Worm (Caenorhabditis elegans) whole organism, young adult: Measurements from ENCODE around the gene F16B12.6.

Experiments
- B0035.1 ChIP-seq: sonication (generic microtip); optimal IDR thresholded peaks from 2 replicates; lab custom pipeline; 2016; ENCODE audit warnings: missing genetic modification characterization, mild to moderate bottlenecking, missing compliant biosample characterization, missing genotype, missing genetic modification reagents
- C06A6.2 ChIP-seq: fragments of 200-800 bp; sonication (Bioruptor generic); conservative IDR thresholded peaks from 2 replicates; pipeline ENCODE4 v1.3.6; 2022; ENCODE audit warnings: missing genetic modification characterization, missing compliant biosample characterization
- D2030.7 ChIP-seq: fragments of 200-800 bp; sonication (Bioruptor generic); IDR thresholded peaks from 2 replicates; pipeline ENCODE4 v1.3.6; 2022; ENCODE audit warnings: missing genetic modification reagents, missing genetic modification characterization, missing compliant biosample characterization
- F57A8.1 ChIP-seq: fragments of 200-800 bp; sonication (Bioruptor generic); optimal IDR thresholded peaks from 2 replicates; lab custom pipeline; 2018; ENCODE audit warnings: mild to moderate bottlenecking, missing genetic modification characterization, moderate library complexity, missing compliant biosample characterization
- K11D2.4 ChIP-seq: fragments of 200-800 bp; sonication (Bioruptor generic); IDR thresholded peaks from 2 replicates; pipeline ENCODE4 v1.3.6; 2022; ENCODE audit warnings: missing genetic modification reagents, missing genetic modification characterization, missing compliant biosample characterization
- T07F8.4 ChIP-seq: sonication (generic microtip); optimal IDR thresholded peaks from 2 replicates; lab custom pipeline; 2016; ENCODE audit warnings: mild to moderate bottlenecking, missing genetic modification characterization, moderate library complexity, missing compliant biosample characterization
- Y53F4B.3 ChIP-seq: fragments of 200-800 bp; sonication (Bioruptor generic); IDR thresholded peaks from 2 replicates; pipeline ENCODE4 v1.3.6; 2022; ENCODE audit warnings: missing genetic modification reagents, missing genetic modification characterization, missing compliant biosample characterization
- aptf-2 ChIP-seq: fragments of 200-800 bp; sonication (Bioruptor generic); conservative IDR thresholded peaks from 2 replicates; pipeline ENCODE4 v1.3.6; 2022; ENCODE audit warnings: missing genetic modification reagents, missing genetic modification characterization, missing compliant biosample characterization
- aptf-3 ChIP-seq: fragments of 200-800 bp; sonication (Bioruptor generic); IDR thresholded peaks from 2 replicates; pipeline ENCODE4 v1.3.6; 2022; ENCODE audit warnings: missing genetic modification characterization, missing compliant biosample characterization
- atf-7 ChIP-seq: sonication (generic microtip); optimal IDR thresholded peaks from 2 replicates; lab custom pipeline; 2017; ENCODE audit warnings: mild to moderate bottlenecking, missing genetic modification characterization, missing compliant biosample characterization
- bed-1 ChIP-seq: fragments of 200-800 bp; sonication (Bioruptor generic); IDR thresholded peaks from 2 replicates; pipeline ENCODE4 v1.3.6; 2022; ENCODE audit warnings: missing genetic modification reagents, missing genetic modification characterization, missing compliant biosample characterization
- ceh-27 ChIP-seq: fragments of 200-800 bp; sonication (Bioruptor generic); optimal IDR thresholded peaks from 2 replicates; lab custom pipeline; 2018; ENCODE audit warnings: mild to moderate bottlenecking, missing genetic modification characterization, moderate library complexity, missing compliant biosample characterization
- ceh-40 ChIP-seq: fragments of 200-800 bp; sonication (Bioruptor generic); IDR thresholded peaks from 2 replicates; pipeline ENCODE4 v1.3.6; 2022; ENCODE audit warnings: missing genetic modification characterization, missing compliant biosample characterization
- ceh-91 ChIP-seq: fragments of 200-800 bp; sonication (Bioruptor generic); IDR thresholded peaks from 2 replicates; pipeline ENCODE4 v1.3.6; 2022; ENCODE audit warnings: missing genetic modification reagents, missing genetic modification characterization, missing compliant biosample characterization
- die-1 ChIP-seq: sonication (generic microtip); optimal IDR thresholded peaks from 2 replicates; lab custom pipeline; 2016; ENCODE audit warnings: missing genotype, mild to moderate bottlenecking, missing genetic modification characterization, missing compliant biosample characterization
- egl-18 ChIP-seq: fragments of 200-800 bp; sonication (Bioruptor generic); IDR thresholded peaks from 2 replicates; pipeline ENCODE4 v1.3.6; 2022; ENCODE audit warnings: missing genetic modification reagents, missing genetic modification characterization, missing compliant biosample characterization
- egrh-3 ChIP-seq: fragments of 200-800 bp; sonication (Bioruptor generic); IDR thresholded peaks from 2 replicates; pipeline ENCODE4 v1.3.6; 2022; ENCODE audit warnings: missing genetic modification reagents, missing genetic modification characterization, missing compliant biosample characterization
- ets-4 ChIP-seq: fragments of 200-800 bp; sonication (Bioruptor generic); optimal IDR thresholded peaks from 2 replicates; lab custom pipeline; 2018; ENCODE audit warnings: mild to moderate bottlenecking, missing genetic modification characterization, missing compliant biosample characterization
- hrde-1 ChIP-seq: sonication (generic microtip); optimal IDR thresholded peaks from 2 replicates; lab custom pipeline; 2016; ENCODE audit warnings: missing genetic modification characterization, mild to moderate bottlenecking, missing compliant biosample characterization, moderate library complexity, missing genotype, missing genetic modification reagents, borderline replicate concordance
- let-526 ChIP-seq: fragments of 200-800 bp; sonication (Bioruptor generic); IDR thresholded peaks from 2 replicates; pipeline ENCODE4 v1.3.6; 2022; ENCODE audit warnings: missing genetic modification reagents, missing genetic modification characterization, missing compliant biosample characterization
- lin-35 ChIP-seq, 3 experiments: fragments of 150-350 bp in 2 of 3; sonication (generic microtip) in 1 of 3; optimal IDR thresholded peaks; 2 replicates each; lab custom pipeline; 2014 to 2018; ENCODE audit warnings: missing biosample characterization in 3 of 3, missing genetic modification characterization in 3 of 3, missing genetic modification reagents in 3 of 3
- lin-54 ChIP-seq: fragments of 200-800 bp; sonication (Bioruptor generic); optimal IDR thresholded peaks from 2 replicates; lab custom pipeline; 2018; ENCODE audit warnings: mild to moderate bottlenecking, missing genetic modification characterization, missing compliant biosample characterization
- lir-1 ChIP-seq: fragments of 200-800 bp; sonication (Bioruptor generic); conservative IDR thresholded peaks from 2 replicates; pipeline ENCODE4 v1.3.6; 2022; ENCODE audit warnings: missing genetic modification reagents, missing genetic modification characterization, missing compliant biosample characterization
- madf-8 ChIP-seq: fragments of 200-800 bp; sonication (Bioruptor generic); conservative IDR thresholded peaks from 2 replicates; pipeline ENCODE4 v1.3.6; 2022; ENCODE audit warnings: missing genetic modification reagents, missing genetic modification characterization, missing compliant biosample characterization
- mxl-1 ChIP-seq: sonication (generic microtip); optimal IDR thresholded peaks from 2 replicates; lab custom pipeline; 2016; ENCODE audit warnings: missing genetic modification characterization, missing compliant biosample characterization
- sdz-38 ChIP-seq: sonication (generic microtip); optimal IDR thresholded peaks from 2 replicates; lab custom pipeline; 2016; ENCODE audit warnings: missing genotype, missing genetic modification characterization, missing compliant biosample characterization
- snpc-1.3 ChIP-seq: sonication (generic microtip); optimal IDR thresholded peaks from 2 replicates; lab custom pipeline; 2017; ENCODE audit warnings: missing genetic modification characterization, mild to moderate bottlenecking, missing compliant biosample characterization, antibody characterized with exemption, moderate library complexity, missing genotype, missing genetic modification reagents; ENCODE audit not compliant: insufficient read depth
- snpc-3.4 ChIP-seq: sonication (generic microtip); optimal IDR thresholded peaks from 2 replicates; lab custom pipeline; 2017; ENCODE audit warnings: missing genetic modification characterization, mild to moderate bottlenecking, missing compliant biosample characterization, antibody characterized with exemption, moderate library complexity, missing genotype, missing genetic modification reagents
- tlf-1 ChIP-seq: fragments of 200-800 bp; sonication (Bioruptor generic); optimal IDR thresholded peaks from 2 replicates; lab custom pipeline; 2018; ENCODE audit warnings: mild to moderate bottlenecking, missing genetic modification characterization, missing compliant biosample characterization
- unc-130 ChIP-seq: sonication (generic microtip); optimal IDR thresholded peaks from 2 replicates; lab custom pipeline; 2016; ENCODE audit warnings: missing genetic modification reagents, missing genetic modification characterization, missing compliant biosample characterization

F16B12.6 gene

ce11 chrX:14152644-14153043 is 50.5 kb downstream of the F16B12.6 start:
- no peak for TF ChIP-seq bed-1 (GFP tag; lab: Robert Waterston, UW)
- no peak for TF ChIP-seq C06A6.2 (GFP tag; lab: Robert Waterston, UW)
- no peak for TF ChIP-seq snpc-1.3 (tag; lab: Kevin White, UChicago)
- no peak for TF ChIP-seq K11D2.4 (GFP tag; lab: Robert Waterston, UW)
- no peak for TF ChIP-seq B0035.1 (tag; lab: Kevin White, UChicago)
- TF ChIP-seq Y53F4B.3 (GFP tag; lab: Robert Waterston, UW) = no peak
- no peak for TF ChIP-seq egl-18 (GFP tag; lab: Robert Waterston, UW)
- TF ChIP-seq unc-130 = no peak
- no peak for TF ChIP-seq lin-54 (GFP tag; lab: Kevin White, UChicago)
- no peak for TF ChIP-seq die-1
- TF ChIP-seq aptf-2 (GFP tag; lab: Robert Waterston, UW) = no peak
- no peak for TF ChIP-seq aptf-3 (GFP tag; lab: Robert Waterston, UW)
- no peak for TF ChIP-seq ceh-91
- TF ChIP-seq sdz-38 (tag; lab: Kevin White, UChicago) = no peak
- no peak for TF ChIP-seq snpc-3.4 (tag; lab: Kevin White, UChicago)
- TF ChIP-seq hrde-1 (tag; lab: Kevin White, UChicago) = no peak
- TF ChIP-seq, all 124 proteins: peak for 0

ce11 chrX:14156913-14157312 is 54.8 kb downstream of the F16B12.6 start, which contains the start of gene ceh-90:
Gene ceh-90 (minus strand): TSS chrX:14157013.
- TF ChIP-seq ets-4 (GFP tag; lab: Kevin White, UChicago) = no peak
- TF ChIP-seq F57A8.1 = no peak
- no peak for TF ChIP-seq egl-18 (GFP tag; lab: Robert Waterston, UW)
- TF ChIP-seq T07F8.4 (tag; lab: Kevin White, UChicago) = no peak
- no peak for TF ChIP-seq ceh-27
- no peak for TF ChIP-seq atf-7 (tag; lab: Kevin White, UChicago)
- no peak for TF ChIP-seq lin-35 (GFP tag; optimal IDR thresholded peaks at IDR 0.05; lab: Kevin White, UChicago)
- TF ChIP-seq lir-1 (GFP tag; lab: Robert Waterston, UW) = no peak
- no peak for TF ChIP-seq D2030.7 (GFP tag; lab: Robert Waterston, UW)
- TF ChIP-seq unc-130 = no peak
- no peak for TF ChIP-seq mxl-1 (tag; lab: Kevin White, UChicago)
- TF ChIP-seq bed-1 (GFP tag; lab: Robert Waterston, UW) = no peak
- no peak for TF ChIP-seq madf-8 (GFP tag; lab: Robert Waterston, UW)
- no peak for TF ChIP-seq let-526 (GFP tag; lab: Robert Waterston, UW)
- no peak for TF ChIP-seq ceh-40
- TF ChIP-seq egrh-3 (GFP tag; lab: Robert Waterston, UW) = no peak
- TF ChIP-seq tlf-1 (GFP tag; lab: Kevin White, UChicago) = no peak
